Worm (Caenorhabditis elegans) whole organism, mixed stage, embryonic: ENCODE results near the gene F56D6.19.

ENCODE experiments used
- elt-3 ChIP-seq: fragments of 150-350 bp; optimal IDR thresholded peaks from 2 replicates; lab custom pipeline; 2014; ENCODE audit warnings: missing biosample characterization, missing genetic modification characterization
- nhr-237 ChIP-seq: fragments of 150-350 bp; optimal IDR thresholded peaks from 2 replicates; lab custom pipeline; 2014; ENCODE audit warnings: missing biosample characterization, missing genetic modification characterization
- unc-39 ChIP-seq: fragments of 150-350 bp; optimal IDR thresholded peaks from 2 replicates; lab custom pipeline; 2014; ENCODE audit warnings: missing biosample characterization, missing genetic modification characterization
- unc-62 ChIP-seq: fragments of 150-350 bp; optimal IDR thresholded peaks from 2 replicates; lab custom pipeline; 2014; ENCODE audit warnings: missing biosample characterization, missing genetic modification reagents, missing genetic modification characterization

- TF ChIP-seq elt-3 (tag; lab: Kevin White, UChicago) (no peak), unc-62 (no peak), nhr-237 (tag; lab: Kevin White, UChicago) (no peak), unc-39 (no peak)
Observed at ce11 chrIV:3878283-3878938, 36.2 kb upstream of the F56D6.19 start, which contains the start of gene F37C4.6.
